Worm (Caenorhabditis elegans) whole organism, mixed stage, embryonic: ENCODE measurements around the gene R07B7.6.

ENCODE experiments used
- elt-3 ChIP-seq: fragments of 150-350 bp; optimal IDR thresholded peaks from 2 replicates; lab custom pipeline; 2014; ENCODE audit warnings: missing biosample characterization, missing genetic modification characterization
- nhr-76 ChIP-seq: sonication (generic microtip); optimal IDR thresholded peaks from 2 replicates; lab custom pipeline; 2017; ENCODE audit warnings: missing biosample characterization, missing genetic modification characterization
- pha-4 ChIP-seq: fragments of 150-350 bp; optimal IDR thresholded peaks from 2 replicates; lab custom pipeline; 2018; ENCODE audit warnings: missing biosample characterization, missing genetic modification reagents, missing genetic modification characterization
- snpc-4 ChIP-seq: fragments of 150-350 bp; optimal IDR thresholded peaks from 2 replicates; lab custom pipeline; 2014; ENCODE audit warnings: missing biosample characterization, missing genetic modification characterization
- sptf-1 ChIP-seq: sonication (generic microtip); optimal IDR thresholded peaks from 2 replicates; lab custom pipeline; 2017; ENCODE audit warnings: mild to moderate bottlenecking, missing genetic modification characterization, moderate library complexity, missing compliant biosample characterization
- unc-62 ChIP-seq: fragments of 150-350 bp; optimal IDR thresholded peaks from 2 replicates; lab custom pipeline; 2014; ENCODE audit warnings: missing biosample characterization, missing genetic modification reagents, missing genetic modification characterization
- zip-8 ChIP-seq: fragments of 150-350 bp; optimal IDR thresholded peaks from 2 replicates; lab custom pipeline; 2014; ENCODE audit warnings: missing biosample characterization, missing genetic modification characterization

- no peak for TF ChIP-seq elt-3 (tag; lab: Kevin White, UChicago)
- TF ChIP-seq sptf-1 (tag; lab: Kevin White, UChicago) = no peak
- no peak for TF ChIP-seq pha-4 (tag; lab: Kevin White, UChicago)
- no peak for TF ChIP-seq zip-8
- no peak for TF ChIP-seq snpc-4
- TF ChIP-seq nhr-76 (tag; lab: Kevin White, UChicago) = no peak
- no peak for TF ChIP-seq unc-62
Measured at ce11 chrV:12074886-12075285, at the start of gene R07B7.6.
